Worm (Caenorhabditis elegans): ENCODE data around the gene vab-9.

The vab-9 gene

ce11 chrII:8640503-8640902, 3.0 kb upstream of the vab-9 start:
- TF ChIP-seq nhr-76 (tag; optimal IDR thresholded peaks at IDR 0.05) (no peak), nhr-85 (tag) (peak; percentile 31), mep-1 (tag; optimal IDR thresholded peaks at IDR 0.05) (peak; percentile 12), lin-14 (GFP tag; optimal IDR thresholded peaks at IDR 0.05) (peak; percentile 30)

- no peak for TF ChIP-seq nhr-85 (tag)
- no peak for TF ChIP-seq C16A3.4 (tag; optimal IDR thresholded peaks at IDR 0.05)
- TF ChIP-seq zip-4 (GFP tag; optimal IDR thresholded peaks at IDR 0.05) = no peak
- TF ChIP-seq ets-5 (GFP tag; IDR thresholded peaks at IDR 0.05) = no peak
- no peak for TF ChIP-seq mab-9 (GFP tag; IDR thresholded peaks at IDR 0.05)
- no peak for TF ChIP-seq nhr-84 (tag; optimal IDR thresholded peaks at IDR 0.05)
- no peak for TF ChIP-seq tbx-2 (tag; optimal IDR thresholded peaks at IDR 0.05)
- no peak for TF ChIP-seq isw-1 (GFP tag; IDR thresholded peaks at IDR 0.05)
- no peak for TF ChIP-seq lin-35 (GFP tag; optimal IDR thresholded peaks at IDR 0.05)
- TF ChIP-seq lin-15B (tag; optimal IDR thresholded peaks at IDR 0.05) = no peak
- no peak for TF ChIP-seq nhr-11 (tag; optimal IDR thresholded peaks at IDR 0.05)
- no peak for TF ChIP-seq C34B4.2 (tag; optimal IDR thresholded peaks at IDR 0.05)
Measured at ce11 chrII:8639553-8639952, 2.0 kb upstream of the vab-9 start.

ce11 chrII:8634386-8634785, 3.1 kb downstream of the vab-9 start, which contains the start of gene cutl-12:
Gene cutl-12 (minus strand): TSS chrII:8634486.
- TF ChIP-seq blmp-1 (tag; optimal IDR thresholded peaks at IDR 0.05) = peak; percentile 24
- no peak for TF ChIP-seq ces-1 (GFP tag; optimal IDR thresholded peaks at IDR 0.05)

ce11 chrII:8631766-8632165, 5.7 kb downstream of the vab-9 start:
- no peak for TF ChIP-seq fos-1 (tag; optimal IDR thresholded peaks at IDR 0.05)
- TF ChIP-seq ztf-11 (tag; optimal IDR thresholded peaks at IDR 0.05) = no peak
- no peak for TF ChIP-seq nhr-71 (tag; optimal IDR thresholded peaks at IDR 0.05)
- no peak for TF ChIP-seq mab-9 (GFP tag; IDR thresholded peaks at IDR 0.05)
- no peak for TF ChIP-seq snu-23 (GFP tag; optimal IDR thresholded peaks at IDR 0.05)

- no peak for TF ChIP-seq mep-1 (tag; optimal IDR thresholded peaks at IDR 0.05)
- no peak for TF ChIP-seq unc-62 (GFP tag; optimal IDR thresholded peaks at IDR 0.05)
- no peak for TF ChIP-seq snpc-4 (tag; optimal IDR thresholded peaks at IDR 0.05)
- TF ChIP-seq nhr-20 (tag; optimal IDR thresholded peaks at IDR 0.05) = peak; percentile 47
- no peak for TF ChIP-seq ceh-8 (GFP tag; optimal IDR thresholded peaks at IDR 0.05)
- no peak for TF ChIP-seq lir-3 (tag; optimal IDR thresholded peaks at IDR 0.05; ENCODE audit: poor library complexity)
- TF ChIP-seq tbx-2 (tag; optimal IDR thresholded peaks at IDR 0.05) = no peak
- no peak for TF ChIP-seq nhr-237 (tag; optimal IDR thresholded peaks at IDR 0.05)
- no peak for TF ChIP-seq unc-98 (GFP tag; IDR thresholded peaks at IDR 0.05)
- TF ChIP-seq xbp-1 (tag; optimal IDR thresholded peaks at IDR 0.05) = no peak
- TF ChIP-seq elt-3 (tag; optimal IDR thresholded peaks at IDR 0.05) = peak in 1 of 6 experiments; percentile 25
- no peak for TF ChIP-seq pax-3 (tag; optimal IDR thresholded peaks at IDR 0.05)
- TF ChIP-seq fkh-4 (tag; optimal IDR thresholded peaks at IDR 0.05; ENCODE audit: borderline replicate concordance) = no peak
- no peak for TF ChIP-seq swsn-7 (tag; optimal IDR thresholded peaks at IDR 0.05)
- TF ChIP-seq nhr-84 (tag; optimal IDR thresholded peaks at IDR 0.05) = no peak
- no peak for TF ChIP-seq egl-13 (tag; optimal IDR thresholded peaks at IDR 0.05)
- no peak for TF ChIP-seq mdl-1 (tag; optimal IDR thresholded peaks at IDR 0.05)
- TF ChIP-seq nhr-71 (tag; optimal IDR thresholded peaks at IDR 0.05) = no peak
- no peak for TF ChIP-seq grh-1 (GFP tag; IDR thresholded peaks at IDR 0.05)
- TF ChIP-seq nhr-76 (tag; optimal IDR thresholded peaks at IDR 0.05) = no peak
- TF ChIP-seq lin-14 (GFP tag; optimal IDR thresholded peaks at IDR 0.05) = peak; percentile 48
- no peak for TF ChIP-seq skn-1 (tag; optimal IDR thresholded peaks at IDR 0.05)
- TF ChIP-seq lin-35 (GFP tag; optimal IDR thresholded peaks at IDR 0.05) = peak in 1 of 2 experiments; percentile 3
- peak; percentile 75 for TF ChIP-seq nhr-85 (tag)
- TF ChIP-seq nhr-19 (GFP tag; conservative IDR thresholded peaks at IDR 0.05) = no peak
- TF ChIP-seq lin-39 (tag; optimal IDR thresholded peaks at IDR 0.05) = no peak
- TF ChIP-seq unc-30 (tag; optimal IDR thresholded peaks at IDR 0.05) = no peak
- peak; percentile 78 for TF ChIP-seq blmp-1 (tag; optimal IDR thresholded peaks at IDR 0.05)
- TF ChIP-seq unc-130 (tag; optimal IDR thresholded peaks at IDR 0.05) = no peak
Measured at ce11 chrII:8630088-8630487, 7.4 kb downstream of the vab-9 start, which contains the start of gene T22C8.6. Gene T22C8.6 (minus strand): TSS chrII:8630281.
